Worm (Caenorhabditis elegans) whole organism, early embryonic: ENCODE data around the gene Y5H2A.1.

ENCODE experiments used
- ama-1 ChIP-seq: fragments of 150-350 bp; optimal IDR thresholded peaks from 2 replicates; lab custom pipeline; 2014
- ceh-36 ChIP-seq: sonication (generic microtip); optimal IDR thresholded peaks from 2 replicates; lab custom pipeline; 2016; ENCODE audit warnings: missing genetic modification characterization, inconsistent platforms, missing compliant biosample characterization
- flt-1 ChIP-seq: fragments of 200-800 bp; sonication (Bioruptor generic); IDR thresholded peaks from 2 replicates; pipeline ENCODE4 v1.3.6; 2022; ENCODE audit warnings: missing genetic modification characterization, missing compliant biosample characterization
- hnd-1 ChIP-seq: sonication (generic microtip); optimal IDR thresholded peaks from 2 replicates; lab custom pipeline; 2016; ENCODE audit warnings: missing genetic modification characterization, missing compliant biosample characterization
- sea-1 ChIP-seq: fragments of 200-800 bp; sonication (Bioruptor generic); conservative IDR thresholded peaks from 2 replicates; pipeline ENCODE4 v1.3.6; 2022; ENCODE audit warnings: missing genetic modification characterization, missing compliant biosample characterization
- tbx-11 ChIP-seq: fragments of 200-800 bp; sonication (Bioruptor generic); IDR thresholded peaks from 2 replicates; pipeline ENCODE4 v1.3.6; 2022; ENCODE audit warnings: missing genetic modification characterization, missing compliant biosample characterization

DNA sequence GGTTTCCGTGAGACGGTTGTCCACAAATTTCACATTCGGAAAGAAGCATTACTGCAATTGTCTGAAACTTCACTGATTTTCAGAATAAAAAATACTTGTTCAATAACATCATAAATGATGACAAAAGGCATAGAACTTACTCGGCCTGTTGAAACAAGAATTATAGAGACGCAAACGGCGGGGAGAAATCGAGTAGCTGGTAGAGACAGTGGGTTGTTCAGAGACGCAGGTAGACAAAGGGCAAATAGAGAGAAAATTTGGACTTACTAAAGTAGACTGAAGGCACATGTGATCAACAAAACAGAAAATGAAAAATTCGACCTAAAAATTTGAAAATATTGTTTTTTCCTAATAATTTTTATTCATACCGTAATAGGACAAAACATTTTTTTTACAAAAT, 11.9 kb downstream of the Y5H2A.1 start, which contains the start of gene nhr-182:
- no peak for TF ChIP-seq ceh-36 (tag; lab: Kevin White, UChicago)
- TF ChIP-seq flt-1 (GFP tag; lab: Robert Waterston, UW) = no peak
- no peak for TF ChIP-seq ama-1 (lab: Kevin White, UChicago)
- no peak for TF ChIP-seq sea-1 (GFP tag; lab: Robert Waterston, UW)
- TF ChIP-seq hnd-1 = no peak
- no peak for TF ChIP-seq tbx-11 (GFP tag; lab: Robert Waterston, UW)
